Worm (Caenorhabditis elegans): Measurements from ENCODE around the gene set-2.

DNA sequence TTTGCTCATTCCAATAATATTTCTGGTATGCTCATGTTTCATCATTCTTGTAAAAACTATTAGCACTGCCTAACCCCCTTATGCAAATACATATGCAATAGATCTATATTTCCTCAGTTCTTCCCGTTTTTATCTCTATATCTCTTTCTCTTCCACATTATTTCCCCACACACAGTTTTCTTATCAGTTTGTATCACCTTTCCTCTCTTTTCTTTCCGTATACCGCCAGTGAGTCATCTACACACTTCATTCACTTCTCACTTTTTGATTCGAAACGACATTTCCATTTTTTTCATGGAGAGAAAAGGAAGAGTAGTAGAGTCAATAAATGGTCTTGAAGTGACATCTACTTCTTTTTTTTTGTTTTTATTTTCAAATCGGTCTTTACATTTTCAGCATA, 23.6 kb downstream of the set-2 start:
- TF ChIP-seq ama-1 (optimal IDR thresholded peaks at IDR 0.05): no peak
- TF ChIP-seq tbx-11 (GFP tag; IDR thresholded peaks at IDR 0.05): no peak
- no peak for TF ChIP-seq B0310.2 (tag; optimal IDR thresholded peaks at IDR 0.05)
- no peak for TF ChIP-seq aly-1 (tag; optimal IDR thresholded peaks at IDR 0.05)
- TF ChIP-seq pes-1 (GFP tag; IDR thresholded peaks at IDR 0.05): no peak
- TF ChIP-seq scrt-1 (GFP tag; IDR thresholded peaks at IDR 0.05): no peak
- no peak for TF ChIP-seq flt-1 (GFP tag; IDR thresholded peaks at IDR 0.05)
- no peak for TF ChIP-seq hmg-4 (GFP tag; optimal IDR thresholded peaks at IDR 0.05)
- TF ChIP-seq ceh-13 (GFP tag; optimal IDR thresholded peaks at IDR 0.05): no peak
- TF ChIP-seq hnd-1 (tag; optimal IDR thresholded peaks at IDR 0.05): no peak
- TF ChIP-seq hmbx-1 (tag; optimal IDR thresholded peaks at IDR 0.05): no peak
- no peak for TF ChIP-seq ets-7 (tag; optimal IDR thresholded peaks at IDR 0.05)
